Worm (Caenorhabditis elegans) whole organism, midembryonic: Measurements from ENCODE around the gene F46H5.2.

ENCODE experiments used
- tab-1 ChIP-seq: fragments of 200-800 bp; sonication (Bioruptor generic); IDR thresholded peaks from 2 replicates; pipeline ENCODE4 v1.3.6; 2022; ENCODE audit warnings: missing genetic modification characterization, missing compliant biosample characterization
- ztf-29 ChIP-seq: fragments of 200-800 bp; sonication (Bioruptor generic); IDR thresholded peaks from 2 replicates; pipeline ENCODE4 v1.3.6; 2022; ENCODE audit warnings: missing genetic modification reagents, missing genetic modification characterization, missing compliant biosample characterization

DNA sequence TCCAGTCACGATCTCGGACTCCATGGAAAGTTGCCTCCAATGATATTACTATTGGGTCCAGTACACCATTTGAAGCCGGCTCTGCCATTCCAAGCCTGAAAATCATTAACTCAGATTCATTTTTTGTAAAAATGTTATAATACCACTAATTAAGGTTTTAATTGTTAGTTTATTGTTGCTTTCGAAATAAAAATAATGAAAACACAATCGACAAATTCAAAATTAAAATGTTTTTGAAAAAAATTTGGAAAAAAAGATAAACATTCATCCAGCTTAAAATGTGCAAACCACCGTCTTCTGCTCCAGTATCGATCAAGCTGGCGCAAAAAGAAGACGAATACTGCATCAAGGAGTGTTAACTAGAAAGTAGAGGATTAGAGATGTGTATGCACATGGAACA, 8.6 kb upstream of the F46H5.2 start, which contains the start of gene F46H5.5:
- TF ChIP-seq ztf-29 (no peak), tab-1 (GFP tag; lab: Robert Waterston, UW) (no peak)
